Worm (Caenorhabditis elegans) whole organism, L1 larva: ENCODE data around the gene W08F4.5.

Experiments
- C16A3.4 ChIP-seq: fragments of 150-350 bp; optimal IDR thresholded peaks from 2 replicates; lab custom pipeline; 2014; ENCODE audit warnings: missing biosample characterization, missing genetic modification characterization
- C34B4.2 ChIP-seq: sonication (generic microtip); optimal IDR thresholded peaks from 2 replicates; lab custom pipeline; 2017; ENCODE audit warnings: mild to moderate bottlenecking, missing genetic modification characterization, missing compliant biosample characterization
- F16B12.6 ChIP-seq: fragments of 150-350 bp; optimal IDR thresholded peaks from 2 replicates; lab custom pipeline; 2014; ENCODE audit warnings: missing biosample characterization, missing genetic modification characterization
- Y116A8C.19 ChIP-seq: sonication (generic microtip); optimal IDR thresholded peaks from 2 replicates; lab custom pipeline; 2016; ENCODE audit warnings: missing compliant biosample characterization, missing genetic modification characterization, borderline replicate concordance
- aha-1 ChIP-seq: fragments of 150-350 bp; optimal IDR thresholded peaks from 2 replicates; lab custom pipeline; 2014; ENCODE audit warnings: missing biosample characterization, missing genetic modification characterization
- alr-1 ChIP-seq: fragments of 200-800 bp; sonication (Bioruptor generic); optimal IDR thresholded peaks from 2 replicates; lab custom pipeline; 2018; ENCODE audit warnings: borderline replicate concordance, mild to moderate bottlenecking, missing genetic modification characterization, missing compliant biosample characterization
- blmp-1 ChIP-seq: fragments of 150-350 bp; optimal IDR thresholded peaks from 2 replicates; lab custom pipeline; 2014; ENCODE audit warnings: missing biosample characterization, missing genetic modification characterization
- ceh-63 ChIP-seq: fragments of 200-800 bp; sonication (Bioruptor generic); optimal IDR thresholded peaks from 2 replicates; lab custom pipeline; 2018; ENCODE audit warnings: mild to moderate bottlenecking, missing genetic modification characterization, missing compliant biosample characterization
- ceh-82 ChIP-seq, 3 experiments: fragments of 150-350 bp in 1 of 3; sonication (generic microtip) in 2 of 3; optimal IDR thresholded peaks; 2 replicates each; lab custom pipeline; 2014 to 2017; ENCODE audit warnings: missing biosample characterization in 3 of 3, missing genetic modification characterization in 3 of 3
- ceh-88 ChIP-seq: fragments of 200-800 bp; sonication (Bioruptor generic); IDR thresholded peaks from 2 replicates; pipeline ENCODE4 v1.3.6; 2022; ENCODE audit warnings: missing genetic modification characterization, missing compliant biosample characterization
- ceh-90 ChIP-seq: sonication (generic microtip); optimal IDR thresholded peaks from 2 replicates; lab custom pipeline; 2016; ENCODE audit warnings: missing genetic modification characterization, missing compliant biosample characterization
- efl-1 ChIP-seq, 4 experiments: fragments of 150-350 bp; optimal IDR thresholded peaks in 3 of 4; peaks in 1 of 4; 1 replicate in 1 of 4; 2 replicates in 3 of 4; lab custom pipeline; 2014; ENCODE audit warnings: missing biosample characterization in 2 of 4, missing genetic modification characterization in 2 of 4, missing genetic modification reagents in 2 of 4
- efl-3 ChIP-seq: fragments of 200-800 bp; sonication (Bioruptor generic); optimal IDR thresholded peaks from 2 replicates; lab custom pipeline; 2018; ENCODE audit warnings: mild to moderate bottlenecking, missing genetic modification characterization, missing compliant biosample characterization
- egl-27 ChIP-seq, 2 experiments: fragments of 150-350 bp in 1 of 2; sonication (generic microtip); optimal IDR thresholded peaks; 3 replicates each; lab custom pipeline; 2017 to 2018; ENCODE audit warnings: missing biosample characterization in 2 of 2, missing genetic modification characterization in 2 of 2, missing genetic modification reagents in 2 of 2
- elt-2 ChIP-seq: sonication (generic microtip); optimal IDR thresholded peaks from 2 replicates; lab custom pipeline; 2016; ENCODE audit warnings: missing genetic modification characterization, mild to moderate bottlenecking, inconsistent platforms, missing compliant biosample characterization, missing genetic modification reagents
- fkh-4 ChIP-seq: sonication (generic microtip); optimal IDR thresholded peaks from 2 replicates; lab custom pipeline; 2016; ENCODE audit warnings: missing compliant biosample characterization, missing genetic modification characterization, borderline replicate concordance
- fkh-8 ChIP-seq: sonication (generic microtip); optimal IDR thresholded peaks from 2 replicates; lab custom pipeline; 2016; ENCODE audit warnings: mild to moderate bottlenecking, missing genetic modification characterization, missing compliant biosample characterization
- grh-1 ChIP-seq: fragments of 200-800 bp; sonication (Bioruptor generic); IDR thresholded peaks from 2 replicates; pipeline ENCODE4 v1.3.6; 2022; ENCODE audit warnings: missing genetic modification reagents, missing genetic modification characterization, missing compliant biosample characterization
- hlh-17 ChIP-seq: fragments of 200-800 bp; sonication (Bioruptor generic); optimal IDR thresholded peaks from 2 replicates; lab custom pipeline; 2018; ENCODE audit warnings: missing genetic modification characterization, mild to moderate bottlenecking, missing compliant biosample characterization, moderate library complexity, borderline replicate concordance
- hpl-2 ChIP-seq: fragments of 150-350 bp; optimal IDR thresholded peaks from 2 replicates; lab custom pipeline; 2014; ENCODE audit warnings: missing biosample characterization, missing genetic modification reagents, missing genetic modification characterization
- jun-1 ChIP-seq: fragments of 150-350 bp; optimal IDR thresholded peaks from 2 replicates; lab custom pipeline; 2014; ENCODE audit warnings: missing biosample characterization, missing genetic modification reagents, missing genetic modification characterization
- lin-13 ChIP-seq: fragments of 150-350 bp; optimal IDR thresholded peaks from 2 replicates; lab custom pipeline; 2014; ENCODE audit warnings: missing biosample characterization, missing genetic modification reagents, missing genetic modification characterization
- lin-14 ChIP-seq: fragments of 200-800 bp; sonication (Bioruptor generic); optimal IDR thresholded peaks from 2 replicates; lab custom pipeline; 2018; ENCODE audit warnings: mild to moderate bottlenecking, missing genetic modification characterization, moderate library complexity, missing compliant biosample characterization
- lin-35 ChIP-seq, 2 experiments: fragments of 150-350 bp; optimal IDR thresholded peaks; 2 replicates each; lab custom pipeline; 2014; ENCODE audit warnings: missing biosample characterization in 2 of 2, missing genetic modification characterization in 2 of 2, missing genetic modification reagents in 2 of 2
- lir-3 ChIP-seq: sonication (generic microtip); optimal IDR thresholded peaks from 2 replicates; lab custom pipeline; 2016; ENCODE audit warnings: mild to moderate bottlenecking, missing genetic modification characterization, moderate library complexity, missing compliant biosample characterization; ENCODE audit not compliant: poor library complexity
- mdl-1 ChIP-seq, 2 experiments: fragments of 150-350 bp; optimal IDR thresholded peaks; 2 replicates each; lab custom pipeline; 2014 to 2017; ENCODE audit warnings: missing biosample characterization in 2 of 2, missing genetic modification characterization in 2 of 2, inconsistent platforms in 1 of 2
- mef-2 ChIP-seq: fragments of 150-350 bp; optimal IDR thresholded peaks from 2 replicates; lab custom pipeline; 2014; ENCODE audit warnings: missing biosample characterization, missing genetic modification characterization
- nhr-12 ChIP-seq: sonication (generic microtip); optimal IDR thresholded peaks from 2 replicates; lab custom pipeline; 2017; ENCODE audit warnings: missing biosample characterization, missing genetic modification characterization
- nhr-20 ChIP-seq: sonication (generic microtip); optimal IDR thresholded peaks from 2 replicates; lab custom pipeline; 2016; ENCODE audit warnings: mild to moderate bottlenecking, missing genetic modification characterization, missing compliant biosample characterization
- nhr-28 ChIP-seq: fragments of 150-350 bp; optimal IDR thresholded peaks from 2 replicates; lab custom pipeline; 2014; ENCODE audit warnings: missing biosample characterization, missing genetic modification characterization
- nhr-71 ChIP-seq: sonication (generic microtip); optimal IDR thresholded peaks from 2 replicates; lab custom pipeline; 2016; ENCODE audit warnings: mild to moderate bottlenecking, missing genetic modification characterization, moderate library complexity, missing compliant biosample characterization
- nhr-77 ChIP-seq: fragments of 150-350 bp; optimal IDR thresholded peaks from 2 replicates; lab custom pipeline; 2014; ENCODE audit warnings: missing biosample characterization, missing genetic modification characterization
- nhr-85 ChIP-seq: sonication (generic microtip); peaks from one replicate; lab custom pipeline; 2016; ENCODE audit warnings: missing genetic modification characterization, inconsistent platforms, missing compliant biosample characterization
- pax-3 ChIP-seq: fragments of 200-800 bp; sonication (Bioruptor generic); optimal IDR thresholded peaks from 2 replicates; lab custom pipeline; 2018; ENCODE audit warnings: mild to moderate bottlenecking, missing genetic modification characterization, moderate library complexity, missing compliant biosample characterization
- pqm-1 ChIP-seq: sonication (generic microtip); optimal IDR thresholded peaks from 3 replicates; lab custom pipeline; 2017; ENCODE audit warnings: missing biosample characterization, missing genetic modification characterization
- rnt-1 ChIP-seq: sonication (generic microtip); optimal IDR thresholded peaks from 2 replicates; lab custom pipeline; 2016; ENCODE audit warnings: mild to moderate bottlenecking, missing genetic modification characterization, moderate library complexity, missing compliant biosample characterization
- skn-1 ChIP-seq: fragments of 150-350 bp; optimal IDR thresholded peaks from 2 replicates; lab custom pipeline; 2014; ENCODE audit warnings: missing biosample characterization, missing genetic modification characterization
- snpc-4 ChIP-seq: fragments of 150-350 bp; optimal IDR thresholded peaks from 2 replicates; lab custom pipeline; 2014; ENCODE audit warnings: missing biosample characterization, missing genetic modification characterization
- snu-23 ChIP-seq: sonication (generic microtip); optimal IDR thresholded peaks from 2 replicates; lab custom pipeline; 2016; ENCODE audit warnings: missing genetic modification characterization, missing compliant biosample characterization
- sox-4 ChIP-seq: sonication (generic microtip); optimal IDR thresholded peaks from 2 replicates; lab custom pipeline; 2016; ENCODE audit warnings: missing genetic modification characterization, missing compliant biosample characterization
- sup-37 ChIP-seq: fragments of 200-800 bp; sonication (Bioruptor generic); optimal IDR thresholded peaks from 2 replicates; lab custom pipeline; 2018; ENCODE audit warnings: mild to moderate bottlenecking, missing genetic modification characterization, missing compliant biosample characterization
- swsn-7 ChIP-seq: sonication (generic microtip); optimal IDR thresholded peaks from 2 replicates; lab custom pipeline; 2016; ENCODE audit warnings: missing genetic modification characterization, missing compliant biosample characterization
- tlp-1 ChIP-seq: fragments of 150-350 bp; optimal IDR thresholded peaks from 2 replicates; lab custom pipeline; 2014; ENCODE audit warnings: missing biosample characterization, missing genetic modification characterization
- unc-130 ChIP-seq: fragments of 150-350 bp; optimal IDR thresholded peaks from 2 replicates; lab custom pipeline; 2017; ENCODE audit warnings: missing biosample characterization, missing genetic modification characterization, inconsistent platforms
- unc-62 ChIP-seq: fragments of 150-350 bp; optimal IDR thresholded peaks from 2 replicates; lab custom pipeline; 2014; ENCODE audit warnings: missing biosample characterization, missing genetic modification reagents, missing genetic modification characterization
- unc-86 ChIP-seq: sonication (generic microtip); optimal IDR thresholded peaks from 2 replicates; lab custom pipeline; 2016; ENCODE audit warnings: missing genetic modification characterization, missing compliant biosample characterization
- zag-1 ChIP-seq: fragments of 150-350 bp; optimal IDR thresholded peaks from 2 replicates; lab custom pipeline; 2014; ENCODE audit warnings: missing biosample characterization, missing genetic modification characterization
- zip-4 ChIP-seq: fragments of 200-800 bp; sonication (Bioruptor generic); optimal IDR thresholded peaks from 2 replicates; lab custom pipeline; 2018; ENCODE audit warnings: mild to moderate bottlenecking, missing genetic modification characterization, moderate library complexity, missing compliant biosample characterization
- ztf-4 ChIP-seq: fragments of 150-350 bp; optimal IDR thresholded peaks from 2 replicates; lab custom pipeline; 2014; ENCODE audit warnings: missing biosample characterization, missing genetic modification characterization

The W08F4.5 gene

DNA sequence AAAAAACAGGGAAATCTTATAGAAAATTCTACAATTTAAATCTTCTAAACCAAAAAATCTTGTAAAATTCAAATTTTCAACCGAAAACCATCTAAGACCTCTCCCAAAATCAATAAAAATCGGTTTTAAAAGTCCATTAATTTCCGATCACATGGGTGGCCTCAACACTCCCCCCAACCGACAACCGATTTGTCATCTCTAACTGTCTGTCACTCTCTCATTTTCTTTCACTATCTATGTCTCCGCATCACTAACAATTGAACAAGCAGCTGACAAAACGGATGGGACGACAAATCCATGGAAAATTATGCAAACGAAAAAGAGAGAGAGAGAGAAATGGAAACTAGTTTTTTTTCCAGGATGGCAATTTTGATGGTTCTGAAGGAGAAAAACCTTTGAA lies 34.3 kb upstream of the W08F4.5 start (continued):
- TF ChIP-seq nhr-12: no peak
- TF ChIP-seq lin-35 (GFP tag; optimal IDR thresholded peaks at IDR 0.05; lab: Kevin White, UChicago): peak; percentile 48 to 63
- TF ChIP-seq unc-86: peak; percentile 33
- TF ChIP-seq ceh-63 (GFP tag; lab: Kevin White, UChicago): no peak
- TF ChIP-seq sox-4 (tag; lab: Kevin White, UChicago): no peak
- TF ChIP-seq nhr-85 (tag; lab: Kevin White, UChicago): peak; percentile 83
- TF ChIP-seq nhr-71 (tag; lab: Kevin White, UChicago): peak; percentile 86
- TF ChIP-seq ztf-4 (tag; lab: Kevin White, UChicago): peak; percentile 40
- peak in 1 of 2 experiments; percentile 81 for TF ChIP-seq mdl-1 (tag; optimal IDR thresholded peaks at IDR 0.05; lab: Kevin White, UChicago)
- TF ChIP-seq C16A3.4 (tag; lab: Kevin White, UChicago): peak; percentile 42
- no peak for TF ChIP-seq pax-3
- no peak for TF ChIP-seq elt-2 (tag; lab: Kevin White, UChicago)
- TF ChIP-seq alr-1 (tag; lab: Kevin White, UChicago): no peak
- peak; percentile 47; the same call in 1 of the 2 replicates for TF ChIP-seq grh-1 (GFP tag; lab: Robert Waterston, UW)
- TF ChIP-seq nhr-28 (tag; lab: Kevin White, UChicago): no peak
- no peak for TF ChIP-seq aha-1
- TF ChIP-seq rnt-1 (tag; lab: Kevin White, UChicago): peak; percentile 80
- no peak for TF ChIP-seq C34B4.2 (tag; lab: Kevin White, UChicago)
- peak in 1 of 3 experiments; percentile 56 for TF ChIP-seq ceh-82 (tag; optimal IDR thresholded peaks at IDR 0.05; lab: Kevin White, UChicago)
- TF ChIP-seq fkh-4: no peak
- TF ChIP-seq unc-130 (tag; lab: Kevin White, UChicago): no peak
- TF ChIP-seq nhr-77 (tag; lab: Kevin White, UChicago): no peak
- no peak for TF ChIP-seq sup-37 (GFP tag; lab: Kevin White, UChicago)
- no peak for TF ChIP-seq unc-62 (GFP tag; lab: Kevin White, UChicago)
- TF ChIP-seq zip-4 (GFP tag; lab: Kevin White, UChicago): no peak
- TF ChIP-seq snu-23: peak; percentile 82
- peak; percentile 70 for TF ChIP-seq blmp-1 (tag; lab: Kevin White, UChicago)
- no peak for TF ChIP-seq pqm-1
- TF ChIP-seq ceh-88 (GFP tag; lab: Robert Waterston, UW): no peak
- no peak for TF ChIP-seq efl-3 (GFP tag; lab: Kevin White, UChicago)
- TF ChIP-seq F16B12.6: no peak
- no peak for TF ChIP-seq egl-27 (tag; optimal IDR thresholded peaks at IDR 0.05; lab: Kevin White, UChicago)
- TF ChIP-seq hlh-17 (GFP tag; lab: Kevin White, UChicago): no peak
- TF ChIP-seq mef-2: no peak
- TF ChIP-seq jun-1: no peak
- TF ChIP-seq lin-13: peak; percentile 73
- no peak for TF ChIP-seq ceh-90 (tag; lab: Kevin White, UChicago)
- TF ChIP-seq tlp-1 (tag; lab: Kevin White, UChicago): no peak
- no peak for TF ChIP-seq Y116A8C.19 (tag; lab: Kevin White, UChicago)
- TF ChIP-seq swsn-7 (tag; lab: Kevin White, UChicago): peak; percentile 62
- TF ChIP-seq lin-14 (GFP tag; lab: Kevin White, UChicago): peak; percentile 94
- no peak for TF ChIP-seq zag-1 (tag; lab: Kevin White, UChicago)
- peak; percentile 27 for TF ChIP-seq fkh-8
- peak; percentile 61 to 68 for TF ChIP-seq efl-1 (optimal IDR thresholded peaks at IDR 0.05; lab: Kevin White, UChicago)
- TF ChIP-seq efl-1 (GFP tag; optimal IDR thresholded peaks at IDR 0.05 in 1 of 2; lab: Kevin White, UChicago): peak; percentile 53 to 81
- TF ChIP-seq lir-3 (tag; lab: Kevin White, UChicago): peak; percentile 8
- TF ChIP-seq hpl-2 (GFP tag; lab: Kevin White, UChicago): no peak
- peak; percentile 65 for TF ChIP-seq nhr-20 (tag; lab: Kevin White, UChicago)
- peak; percentile 64 for TF ChIP-seq snpc-4 (tag; lab: Kevin White, UChicago)
- TF ChIP-seq skn-1 (tag; lab: Kevin White, UChicago): peak; percentile 76
